Fruit fly (Drosophila melanogaster) whole organism, embryonic: Measurements from ENCODE around the gene heph.

Source experiments
- Abd-B ChIP-seq: fragments of 200-800 bp; sonication (Bioruptor generic); optimal IDR thresholded peaks from 2 replicates; lab custom pipeline; 2018; ENCODE audit warnings: missing biosample characterization, mild to moderate bottlenecking, missing genetic modification characterization, moderate library complexity
- C15 ChIP-seq: fragments of 200-800 bp; sonication (Bioruptor generic); IDR thresholded peaks from 3 replicates; pipeline ENCODE4 v1.3.6; 2022; ENCODE audit warnings: missing biosample characterization, missing genetic modification characterization
- CG10431 ChIP-seq: fragments of 200-800 bp; sonication (Bioruptor generic); optimal IDR thresholded peaks from 3 replicates; lab custom pipeline; 2018; ENCODE audit warnings: missing biosample characterization, mild to moderate bottlenecking, missing genetic modification characterization
- CG11456 ChIP-seq: fragments of 200-800 bp; sonication (Bioruptor generic); IDR thresholded peaks from 3 replicates; pipeline ENCODE4 v1.3.6; 2022; ENCODE audit warnings: missing biosample characterization, missing genetic modification characterization
- CG12071 ChIP-seq: fragments of 200-800 bp; sonication (Bioruptor generic); optimal IDR thresholded peaks from 3 replicates; lab custom pipeline; 2018; ENCODE audit warnings: missing biosample characterization, mild to moderate bottlenecking, missing genetic modification characterization
- CG13424 ChIP-seq: fragments of 200-800 bp; sonication (Bioruptor generic); optimal IDR thresholded peaks from 2 replicates; lab custom pipeline; 2019; ENCODE audit warnings: missing biosample characterization, mild to moderate bottlenecking, missing genetic modification characterization, moderate library complexity
- CG14014 ChIP-seq: fragments of 200-800 bp; sonication (Bioruptor generic); IDR thresholded peaks from 2 replicates; pipeline ENCODE4 v1.3.6; 2022; ENCODE audit warnings: missing biosample characterization, missing genetic modification characterization
- CG14441 ChIP-seq: fragments of 200-800 bp; sonication (Bioruptor generic); IDR thresholded peaks from 2 replicates; pipeline ENCODE4 v1.3.6; 2022; ENCODE audit warnings: missing biosample characterization, missing genetic modification characterization
- CG15514 ChIP-seq: fragments of 200-800 bp; sonication (Bioruptor generic); optimal IDR thresholded peaks from 3 replicates; lab custom pipeline; 2017; ENCODE audit warnings: missing biosample characterization, missing genetic modification characterization, mild to moderate bottlenecking, moderate library complexity, missing genetic modification reagents
- CG18476 ChIP-seq: fragments of 200-800 bp; sonication (Bioruptor generic); optimal IDR thresholded peaks from 2 replicates; lab custom pipeline; 2016; ENCODE audit warnings: missing biosample characterization, mild to moderate bottlenecking, missing genetic modification characterization
- CG2202 ChIP-seq: fragments of 200-800 bp; sonication (Bioruptor generic); optimal IDR thresholded peaks from 2 replicates; lab custom pipeline; 2018; ENCODE audit warnings: missing biosample characterization, mild to moderate bottlenecking, missing genetic modification characterization
- CG30431 ChIP-seq: fragments of 200-800 bp; sonication (Bioruptor generic); optimal IDR thresholded peaks from 2 replicates; lab custom pipeline; 2017; ENCODE audit warnings: missing biosample characterization, missing genetic modification characterization
- CG31224 ChIP-seq: fragments of 200-800 bp; sonication (Bioruptor generic); IDR thresholded peaks from 2 replicates; pipeline ENCODE4 v1.3.6; 2022; ENCODE audit warnings: missing biosample characterization, missing genetic modification characterization
- CG3407 ChIP-seq: fragments of 200-800 bp; sonication (Bioruptor generic); optimal IDR thresholded peaks from 2 replicates; lab custom pipeline; 2018; ENCODE audit warnings: missing biosample characterization, mild to moderate bottlenecking, missing genetic modification characterization
- CG34224 ChIP-seq: fragments of 200-800 bp; sonication (Bioruptor generic); IDR thresholded peaks from 3 replicates; pipeline ENCODE4 v1.3.6; 2022; ENCODE audit warnings: missing biosample characterization, missing genetic modification characterization; ENCODE audit not compliant: partially characterized antibody
- CG4617 ChIP-seq: fragments of 200-800 bp; sonication (Bioruptor generic); optimal IDR thresholded peaks from 3 replicates; lab custom pipeline; 2016; ENCODE audit warnings: missing biosample characterization, missing genetic modification characterization, borderline replicate concordance
- CG6654 ChIP-seq: fragments of 200-800 bp; sonication (Bioruptor generic); optimal IDR thresholded peaks from 2 replicates; lab custom pipeline; 2017; ENCODE audit warnings: missing biosample characterization, mild to moderate bottlenecking, missing genetic modification characterization
- CG9817 ChIP-seq: fragments of 200-800 bp; sonication (Bioruptor generic); optimal IDR thresholded peaks from 2 replicates; lab custom pipeline; 2018; ENCODE audit warnings: missing biosample characterization, mild to moderate bottlenecking, missing genetic modification characterization, moderate library complexity
- Deaf1 ChIP-seq: fragments of 200-800 bp; optimal IDR thresholded peaks from 3 replicates; lab custom pipeline; 2019; ENCODE audit warnings: missing biosample characterization, mild to moderate bottlenecking, missing genetic modification characterization, moderate library complexity
- ERR ChIP-seq: fragments of 200-800 bp; sonication (Bioruptor generic); optimal IDR thresholded peaks from 2 replicates; lab custom pipeline; 2016; ENCODE audit warnings: missing biosample characterization, missing genetic modification characterization
- Lpt ChIP-seq: fragments of >200 bp; optimal IDR thresholded peaks from 2 replicates; lab custom pipeline; 2018; ENCODE audit warnings: missing biosample characterization, missing genetic modification characterization
- Mes4 ChIP-seq: fragments of 200-800 bp; sonication (Bioruptor generic); optimal IDR thresholded peaks from 2 replicates; lab custom pipeline; 2016; ENCODE audit warnings: missing biosample characterization, missing genetic modification characterization
- NC2α ChIP-seq: fragments of 200-800 bp; sonication (Bioruptor generic); optimal IDR thresholded peaks from 2 replicates; lab custom pipeline; 2016; ENCODE audit warnings: missing biosample characterization, missing genetic modification characterization
- NfI ChIP-seq: fragments of 200-800 bp; sonication (Bioruptor generic); optimal IDR thresholded peaks from 3 replicates; lab custom pipeline; 2018; ENCODE audit warnings: missing biosample characterization, mild to moderate bottlenecking, missing genetic modification characterization, moderate library complexity
- Poxn ChIP-seq: fragments of 200-800 bp; sonication (Bioruptor generic); IDR thresholded peaks from 2 replicates; pipeline ENCODE4 v1.3.6; 2022; ENCODE audit warnings: missing biosample characterization, missing genetic modification characterization
- Side ChIP-seq: fragments of 200-800 bp; sonication (Bioruptor generic); optimal IDR thresholded peaks from 2 replicates; lab custom pipeline; 2016; ENCODE audit warnings: missing biosample characterization, missing genetic modification characterization
- Trl ChIP-seq, 3 experiments: fragments of >200 bp in 2 of 3; fragments of 200-800 bp in 1 of 3; sonication (Bioruptor generic) in 1 of 3; optimal IDR thresholded peaks; 2 replicates in 1 of 3; 3 replicates in 2 of 3; lab custom pipeline; 2016 to 2017; ENCODE audit warnings: missing biosample characterization in 1 of 3, missing genetic modification characterization in 1 of 3
- Vsx1 ChIP-seq: fragments of 200-800 bp; sonication (Bioruptor generic); optimal IDR thresholded peaks from 2 replicates; lab custom pipeline; 2017; ENCODE audit warnings: missing biosample characterization, mild to moderate bottlenecking, missing genetic modification characterization, missing genetic modification reagents
- ap ChIP-seq: fragments of 200-800 bp; sonication (Bioruptor generic); IDR thresholded peaks from 2 replicates; pipeline ENCODE4 v1.3.6; 2022; ENCODE audit warnings: missing biosample characterization, missing genetic modification characterization
- ato ChIP-seq: fragments of 200-800 bp; sonication (Bioruptor generic); IDR thresholded peaks from 2 replicates; pipeline ENCODE4 v1.3.6; 2022; ENCODE audit warnings: missing biosample characterization, missing genetic modification characterization; ENCODE audit not compliant: partially characterized antibody
- chm ChIP-seq: fragments of 200-800 bp; sonication (Bioruptor generic); IDR thresholded peaks from 2 replicates; pipeline ENCODE4 v1.3.6; 2022; ENCODE audit warnings: missing biosample characterization, missing genetic modification characterization
- ci ChIP-seq: fragments of 200-800 bp; sonication (Bioruptor generic); IDR thresholded peaks from 3 replicates; pipeline ENCODE4 v1.3.6; 2022; ENCODE audit warnings: missing biosample characterization, missing genetic modification characterization
- corto ChIP-seq: fragments of 200-800 bp; sonication (Bioruptor generic); optimal IDR thresholded peaks from 2 replicates; lab custom pipeline; 2016; ENCODE audit warnings: missing biosample characterization, mild to moderate bottlenecking, missing genetic modification characterization, moderate library complexity
- dmrt11E ChIP-seq: fragments of 200-800 bp; sonication (Bioruptor generic); optimal IDR thresholded peaks from 3 replicates; lab custom pipeline; 2018; ENCODE audit warnings: missing biosample characterization, mild to moderate bottlenecking, missing genetic modification characterization, moderate library complexity
- her ChIP-seq: fragments of 200-800 bp; sonication (Bioruptor generic); optimal IDR thresholded peaks from 2 replicates; lab custom pipeline; 2016; ENCODE audit warnings: missing biosample characterization, missing genetic modification characterization
- klu ChIP-seq: fragments of 200-800 bp; sonication (Bioruptor generic); IDR thresholded peaks from 2 replicates; pipeline ENCODE4 v1.3.6; 2022; ENCODE audit warnings: missing biosample characterization, missing genetic modification characterization
- kni ChIP-seq: fragments of 200-800 bp; sonication (Bioruptor generic); optimal IDR thresholded peaks from 3 replicates; lab custom pipeline; 2017; ENCODE audit warnings: mild to moderate bottlenecking, missing biosample characterization, missing genetic modification reagents, missing genetic modification characterization
- peb ChIP-seq: fragments of 200-800 bp; sonication (Bioruptor generic); IDR thresholded peaks from 2 replicates; pipeline ENCODE4 v1.3.6; 2022; ENCODE audit warnings: missing biosample characterization, missing genetic modification characterization
- pum ChIP-seq: fragments of 200-800 bp; sonication (Bioruptor generic); optimal IDR thresholded peaks from 2 replicates; lab custom pipeline; 2016; ENCODE audit warnings: missing biosample characterization, missing genetic modification characterization
- run ChIP-seq: fragments of 200-800 bp; sonication (Bioruptor generic); optimal IDR thresholded peaks from 3 replicates; lab custom pipeline; 2018; ENCODE audit warnings: missing biosample characterization, mild to moderate bottlenecking, missing genetic modification characterization
- sc ChIP-seq, 3 experiments: fragments of >200 bp in 2 of 3; fragments of 200-800 bp in 1 of 3; sonication (Bioruptor generic) in 1 of 3; optimal IDR thresholded peaks; 2 replicates in 2 of 3; 3 replicates in 1 of 3; lab custom pipeline; 2017; ENCODE audit warnings: mild to moderate bottlenecking in 1 of 3, missing biosample characterization in 1 of 3, missing genetic modification characterization in 1 of 3, missing genetic modification reagents in 1 of 3
- sd ChIP-seq: fragments of 200-800 bp; sonication (Bioruptor generic); optimal IDR thresholded peaks from 3 replicates; lab custom pipeline; 2018; ENCODE audit warnings: missing biosample characterization, mild to moderate bottlenecking, missing genetic modification characterization, moderate library complexity
- sens-2 ChIP-seq: fragments of 200-800 bp; sonication (Bioruptor generic); IDR thresholded peaks from 2 replicates; pipeline ENCODE4 v1.3.6; 2022; ENCODE audit warnings: missing biosample characterization, missing genetic modification characterization
- sima ChIP-seq: fragments of 200-800 bp; sonication (Bioruptor generic); optimal IDR thresholded peaks from 2 replicates; lab custom pipeline; 2016; ENCODE audit warnings: missing biosample characterization, missing genetic modification characterization
- slp2 ChIP-seq: fragments of 200-800 bp; sonication (Bioruptor generic); optimal IDR thresholded peaks from 2 replicates; lab custom pipeline; 2016; ENCODE audit warnings: missing biosample characterization, missing genetic modification characterization
- sqz ChIP-seq: fragments of 200-800 bp; sonication (Bioruptor generic); optimal IDR thresholded peaks from 3 replicates; lab custom pipeline; 2018; ENCODE audit warnings: missing biosample characterization, mild to moderate bottlenecking, missing genetic modification characterization
- sr ChIP-seq: fragments of 200-800 bp; sonication (Bioruptor generic); IDR thresholded peaks from 3 replicates; pipeline ENCODE4 v1.3.6; 2022; ENCODE audit warnings: missing biosample characterization, missing genetic modification characterization
- stc ChIP-seq: fragments of 200-800 bp; sonication (Bioruptor generic); IDR thresholded peaks from 2 replicates; pipeline ENCODE4 v1.3.6; 2022; ENCODE audit warnings: missing biosample characterization, missing genetic modification characterization
- stwl ChIP-seq: fragments of 200-800 bp; sonication (Bioruptor generic); optimal IDR thresholded peaks from 3 replicates; lab custom pipeline; 2018; ENCODE audit warnings: missing biosample characterization, mild to moderate bottlenecking, missing genetic modification characterization, moderate library complexity
- vfl ChIP-seq: fragments of 200-800 bp; sonication (Bioruptor generic); optimal IDR thresholded peaks from 2 replicates; lab custom pipeline; 2016; ENCODE audit warnings: missing biosample characterization, missing genetic modification characterization

heph gene

DNA sequence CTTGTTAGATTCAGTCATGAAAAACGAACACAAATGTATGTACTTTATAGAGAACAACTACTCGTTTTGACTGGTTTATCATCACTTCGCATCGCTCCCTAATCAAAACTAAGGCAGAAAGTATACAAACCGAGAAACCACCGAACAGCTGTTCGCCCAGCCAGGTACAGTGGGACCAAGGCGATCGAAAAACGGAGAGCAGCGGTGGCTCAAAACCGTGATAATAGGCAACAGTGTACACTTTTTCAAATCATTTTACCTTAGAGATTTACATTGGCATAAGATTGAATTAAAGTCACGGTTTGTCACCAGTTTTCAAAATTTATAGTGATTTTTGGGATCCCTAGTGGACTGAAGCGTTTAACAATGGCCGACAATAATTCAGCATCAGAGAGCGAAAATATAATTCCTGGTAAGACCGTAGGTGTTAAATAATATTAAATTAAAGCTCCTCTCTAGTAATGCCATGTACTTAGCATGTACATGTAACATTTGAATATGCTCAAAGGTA, 210.0 kb downstream of the heph start, which contains the start of the genes CG42233 and CG1971 (continued):
- TF ChIP-seq NfI (no peak), CG31224 (GFP tag; lab: Robert Waterston, UW) (no peak), stc (GFP tag; lab: Robert Waterston, UW) (no peak), CG9817 (tag; lab: Kevin White, UChicago) (peak; percentile 3), CG14014 (0 out of 2 replicates have a peak, but pooled peaks have one; percentile 19), sc (optimal IDR thresholded peaks at IDR 0.05; lab: Kevin White, UChicago) (no peak), sc (GFP tag; optimal IDR thresholded peaks at IDR 0.05; lab: Kevin White, UChicago) (no peak), CG34224 (no peak), CG6654 (GFP tag; lab: Kevin White, UChicago) (no peak), CG13424 (tag; lab: Kevin White, UChicago) (no peak), sqz (GFP tag; lab: Kevin White, UChicago) (no peak), NC2α (GFP tag; lab: Kevin White, UChicago) (no peak), CG14441 (peak; percentile 52; the same call in 1 of the 2 replicates), Trl (optimal IDR thresholded peaks at IDR 0.05; lab: Kevin White, UChicago) (no peak), Trl (GFP tag; optimal IDR thresholded peaks at IDR 0.05; lab: Kevin White, UChicago) (peak; percentile 3), her (GFP tag; lab: Kevin White, UChicago) (peak; percentile 25), chm (GFP tag; lab: Robert Waterston, UW) (no peak), CG11456 (GFP tag; lab: Robert Waterston, UW) (no peak), sd (tag; lab: Kevin White, UChicago) (no peak), Vsx1 (no peak), CG2202 (tag; lab: Kevin White, UChicago) (no peak), ap (GFP tag; lab: Robert Waterston, UW) (no peak), CG12071 (GFP tag; lab: Kevin White, UChicago) (no peak), dmrt11E (tag; lab: Kevin White, UChicago) (peak; percentile 16), Poxn (no peak), Lpt (GFP tag; lab: Kevin White, UChicago) (no peak), kni (no peak), vfl (GFP tag; lab: Kevin White, UChicago) (no peak), sima (no peak), Deaf1 (no peak), Side (GFP tag; lab: Kevin White, UChicago) (no peak), ato (GFP tag; lab: Robert Waterston, UW) (no peak), pum (peak; percentile 31), klu (GFP tag; lab: Robert Waterston, UW) (no peak), C15 (no peak), ci (GFP tag; lab: Robert Waterston, UW) (peak; percentile 64; the same call in 2 of the 3 replicates), CG10431 (GFP tag; lab: Kevin White, UChicago) (peak; percentile 54), stwl (tag; lab: Kevin White, UChicago) (peak; percentile 5), ERR (no peak), CG3407 (GFP tag; lab: Kevin White, UChicago) (no peak), Mes4 (GFP tag; lab: Kevin White, UChicago) (no peak), CG4617 (GFP tag; lab: Kevin White, UChicago) (no peak), CG18476 (GFP tag; lab: Kevin White, UChicago) (no peak), slp2 (GFP tag; lab: Kevin White, UChicago) (no peak), sens-2 (no peak), run (tag; lab: Kevin White, UChicago) (no peak), sr (GFP tag; lab: Robert Waterston, UW) (no peak), CG15514 (peak; percentile 37), Abd-B (GFP tag; lab: Kevin White, UChicago) (no peak), corto (GFP tag; lab: Kevin White, UChicago) (no peak), CG30431 (GFP tag; lab: Kevin White, UChicago) (no peak), peb (GFP tag; lab: Robert Waterston, UW) (no peak)
